Worm (Caenorhabditis elegans): Measurements from ENCODE around the gene B0361.11.

DNA sequence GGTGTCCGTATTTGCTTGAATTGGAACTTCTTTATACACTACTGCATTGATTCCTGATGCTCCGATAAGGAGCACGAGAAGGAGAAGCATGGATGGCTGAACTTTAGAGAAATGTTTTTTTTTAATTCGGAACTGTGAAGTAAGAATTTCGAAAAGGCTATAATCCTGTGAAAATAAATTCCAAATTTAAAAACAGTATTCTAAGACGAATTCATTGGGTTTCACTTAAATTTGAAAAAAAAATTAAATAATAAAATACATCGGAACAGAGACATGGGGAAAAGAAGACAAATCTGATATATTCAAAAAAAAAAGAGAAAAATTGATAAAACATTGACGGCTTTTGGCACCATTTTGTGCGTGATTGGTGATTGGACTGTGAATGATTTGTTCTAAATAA is 8.4 kb downstream of the B0361.11 start, which contains the start of gene pho-5:
- no peak for TF ChIP-seq aly-2 (tag; optimal IDR thresholded peaks at IDR 0.05)
- TF ChIP-seq saeg-2 (GFP tag; IDR thresholded peaks at IDR 0.05) = no peak
- no peak for TF ChIP-seq jun-1 (tag; optimal IDR thresholded peaks at IDR 0.05)
- no peak for TF ChIP-seq nhr-111 (GFP tag; optimal IDR thresholded peaks at IDR 0.05)
- TF ChIP-seq madf-5 (GFP tag; IDR thresholded peaks at IDR 0.05) = no peak
- no peak for TF ChIP-seq unc-39 (tag; optimal IDR thresholded peaks at IDR 0.05)
- no peak for TF ChIP-seq ZK337.2 (GFP tag; IDR thresholded peaks at IDR 0.05)
- TF ChIP-seq cey-2 (tag; optimal IDR thresholded peaks at IDR 0.05; ENCODE audit: borderline replicate concordance, insufficient read depth) = no peak
- no peak for TF ChIP-seq rbr-2 (tag; optimal IDR thresholded peaks at IDR 0.05)
- no peak for TF ChIP-seq ztf-7 (tag; optimal IDR thresholded peaks at IDR 0.05)
